Worm (Caenorhabditis elegans) whole organism, late embryonic: Measurements from ENCODE around the gene cyn-7.

Experiments
- C08G9.2 ChIP-seq: sonication (generic microtip); optimal IDR thresholded peaks from 2 replicates; lab custom pipeline; 2016; ENCODE audit warnings: mild to moderate bottlenecking, missing genetic modification characterization, moderate library complexity, missing compliant biosample characterization
- K09A11.1 ChIP-seq: sonication (generic microtip); optimal IDR thresholded peaks from 2 replicates; lab custom pipeline; 2017; ENCODE audit warnings: antibody characterized with exemption, mild to moderate bottlenecking, missing genetic modification characterization, missing compliant biosample characterization; ENCODE audit not compliant: insufficient read depth
- T23F11.4 ChIP-seq: fragments of 200-800 bp; sonication (Bioruptor generic); optimal IDR thresholded peaks from 2 replicates; lab custom pipeline; 2018; ENCODE audit warnings: mild to moderate bottlenecking, missing genetic modification characterization, missing compliant biosample characterization
- Y22D7AL.16 ChIP-seq: sonication (generic microtip); optimal IDR thresholded peaks from 2 replicates; lab custom pipeline; 2016; ENCODE audit warnings: missing genetic modification characterization, missing compliant biosample characterization
- ceh-24 ChIP-seq: sonication (generic microtip); optimal IDR thresholded peaks from 2 replicates; lab custom pipeline; 2016; ENCODE audit warnings: mild to moderate bottlenecking, missing genetic modification characterization, missing compliant biosample characterization
- ceh-30 ChIP-seq: fragments of 150-350 bp; optimal IDR thresholded peaks from 2 replicates; lab custom pipeline; 2014; ENCODE audit warnings: missing biosample characterization, missing genetic modification characterization
- ceh-31 ChIP-seq: sonication (generic microtip); optimal IDR thresholded peaks from 2 replicates; lab custom pipeline; 2016; ENCODE audit warnings: missing genetic modification characterization, missing compliant biosample characterization
- ceh-34 ChIP-seq: sonication (generic microtip); optimal IDR thresholded peaks from 2 replicates; lab custom pipeline; 2016; ENCODE audit warnings: mild to moderate bottlenecking, missing genetic modification characterization, missing compliant biosample characterization
- ceh-45 ChIP-seq: fragments of 200-800 bp; sonication (Bioruptor generic); IDR thresholded peaks from 2 replicates; pipeline ENCODE4 v1.3.6; 2022; ENCODE audit warnings: missing genetic modification reagents, missing genetic modification characterization, missing compliant biosample characterization
- ceh-6 ChIP-seq: fragments of 200-800 bp; sonication (Bioruptor generic); optimal IDR thresholded peaks from 2 replicates; lab custom pipeline; 2018; ENCODE audit warnings: mild to moderate bottlenecking, missing genetic modification characterization, missing compliant biosample characterization
- ceh-9 ChIP-seq: sonication (generic microtip); optimal IDR thresholded peaks from 2 replicates; lab custom pipeline; 2016; ENCODE audit warnings: mild to moderate bottlenecking, missing genetic modification characterization, inconsistent platforms, missing compliant biosample characterization
- dmd-4 ChIP-seq: sonication (generic microtip); optimal IDR thresholded peaks from 2 replicates; lab custom pipeline; 2016; ENCODE audit warnings: borderline replicate concordance, missing genetic modification characterization, missing compliant biosample characterization
- dve-1 ChIP-seq: sonication (generic microtip); optimal IDR thresholded peaks from 2 replicates; lab custom pipeline; 2017; ENCODE audit warnings: antibody characterized with exemption, mild to moderate bottlenecking, missing genetic modification characterization, missing compliant biosample characterization
- elt-2 ChIP-seq: sonication (generic microtip); optimal IDR thresholded peaks from 2 replicates; lab custom pipeline; 2016; ENCODE audit warnings: missing genetic modification reagents, missing genetic modification characterization, missing compliant biosample characterization
- fax-1 ChIP-seq: sonication (generic microtip); optimal IDR thresholded peaks from 2 replicates; lab custom pipeline; 2016; ENCODE audit warnings: missing genotype, missing genetic modification characterization, missing compliant biosample characterization
- fkh-10 ChIP-seq: fragments of 150-350 bp; optimal IDR thresholded peaks from 2 replicates; lab custom pipeline; 2014; ENCODE audit warnings: missing biosample characterization, missing genetic modification reagents, missing genetic modification characterization
- fkh-6 ChIP-seq: sonication (generic microtip); optimal IDR thresholded peaks from 2 replicates; lab custom pipeline; 2016; ENCODE audit warnings: missing genetic modification characterization, missing compliant biosample characterization
- gmeb-2 ChIP-seq: sonication (generic microtip); optimal IDR thresholded peaks from 2 replicates; lab custom pipeline; 2016; ENCODE audit warnings: missing genetic modification characterization, inconsistent platforms, missing compliant biosample characterization
- hlh-15 ChIP-seq: sonication (generic microtip); optimal IDR thresholded peaks from 2 replicates; lab custom pipeline; 2016; ENCODE audit warnings: missing genetic modification characterization, missing compliant biosample characterization
- hlh-30 ChIP-seq: sonication (generic microtip); optimal IDR thresholded peaks from 2 replicates; lab custom pipeline; 2017; ENCODE audit warnings: antibody characterized with exemption, missing genetic modification characterization, missing compliant biosample characterization; ENCODE audit not compliant: insufficient read depth
- lin-11 ChIP-seq: fragments of 200-800 bp; sonication (Bioruptor generic); optimal IDR thresholded peaks from 2 replicates; lab custom pipeline; 2018; ENCODE audit warnings: mild to moderate bottlenecking, missing genetic modification characterization, missing compliant biosample characterization
- madf-2 ChIP-seq: sonication (generic microtip); optimal IDR thresholded peaks from 2 replicates; lab custom pipeline; 2017; ENCODE audit warnings: missing genetic modification characterization, missing compliant biosample characterization
- mec-3 ChIP-seq: sonication (generic microtip); optimal IDR thresholded peaks from 2 replicates; lab custom pipeline; 2016; ENCODE audit warnings: borderline replicate concordance, missing genetic modification characterization, missing compliant biosample characterization
- nfya-1 ChIP-seq: sonication (generic microtip); optimal IDR thresholded peaks from 2 replicates; lab custom pipeline; 2017; ENCODE audit warnings: missing genetic modification characterization, mild to moderate bottlenecking, missing compliant biosample characterization, antibody characterized with exemption, moderate library complexity
- nhr-232 ChIP-seq: sonication (generic microtip); optimal IDR thresholded peaks from 2 replicates; lab custom pipeline; 2016; ENCODE audit warnings: missing genetic modification characterization, missing compliant biosample characterization
- npax-4 ChIP-seq: sonication (generic microtip); optimal IDR thresholded peaks from 2 replicates; lab custom pipeline; 2016; ENCODE audit warnings: missing genetic modification characterization, missing compliant biosample characterization
- odd-2 ChIP-seq: sonication (generic microtip); optimal IDR thresholded peaks from 2 replicates; lab custom pipeline; 2017; ENCODE audit warnings: antibody characterized with exemption, mild to moderate bottlenecking, missing genetic modification characterization, missing compliant biosample characterization
- pag-3 ChIP-seq: sonication (generic microtip); optimal IDR thresholded peaks from 2 replicates; lab custom pipeline; 2016; ENCODE audit warnings: missing compliant biosample characterization, missing genetic modification characterization, borderline replicate concordance
- pat-9 ChIP-seq: fragments of 200-800 bp; sonication (Bioruptor generic); optimal IDR thresholded peaks from 2 replicates; lab custom pipeline; 2018; ENCODE audit warnings: mild to moderate bottlenecking, missing genetic modification characterization, moderate library complexity, missing compliant biosample characterization
- pax-1 ChIP-seq: fragments of 150-350 bp; optimal IDR thresholded peaks from 2 replicates; lab custom pipeline; 2014; ENCODE audit warnings: missing biosample characterization, missing genetic modification characterization
- pha-4 ChIP-seq: fragments of 150-350 bp; optimal IDR thresholded peaks from 2 replicates; lab custom pipeline; 2018; ENCODE audit warnings: missing biosample characterization, missing genetic modification reagents, missing genetic modification characterization
- pqm-1 ChIP-seq: sonication (generic microtip); optimal IDR thresholded peaks from 2 replicates; lab custom pipeline; 2016; ENCODE audit warnings: missing genetic modification characterization, missing compliant biosample characterization
- pros-1 ChIP-seq: fragments of 150-350 bp; optimal IDR thresholded peaks from 2 replicates; lab custom pipeline; 2014; ENCODE audit warnings: missing biosample characterization, missing genetic modification reagents, missing genetic modification characterization
- sdc-2 ChIP-seq: sonication (generic microtip); optimal IDR thresholded peaks from 2 replicates; lab custom pipeline; 2016; ENCODE audit warnings: missing genotype, missing genetic modification characterization, missing compliant biosample characterization
- sox-2 ChIP-seq: fragments of 200-800 bp; sonication (Bioruptor generic); IDR thresholded peaks from 2 replicates; pipeline ENCODE4 v1.3.6; 2022; ENCODE audit warnings: missing genetic modification reagents, missing genetic modification characterization, missing compliant biosample characterization
- sox-4 ChIP-seq: sonication (generic microtip); optimal IDR thresholded peaks from 2 replicates; lab custom pipeline; 2017; ENCODE audit warnings: mild to moderate bottlenecking, missing genetic modification characterization, inconsistent platforms, missing compliant biosample characterization
- syd-9 ChIP-seq: sonication (generic microtip); optimal IDR thresholded peaks from 2 replicates; lab custom pipeline; 2016; ENCODE audit warnings: mild to moderate bottlenecking, missing genetic modification characterization, moderate library complexity, missing compliant biosample characterization
- tbx-2 ChIP-seq: sonication (generic microtip); optimal IDR thresholded peaks from 2 replicates; lab custom pipeline; 2016; ENCODE audit warnings: missing genetic modification characterization, missing compliant biosample characterization
- tbx-7 ChIP-seq: sonication (generic microtip); optimal IDR thresholded peaks from 2 replicates; lab custom pipeline; 2016; ENCODE audit warnings: missing genotype, missing genetic modification characterization, missing compliant biosample characterization
- ttx-3 ChIP-seq: sonication (generic microtip); optimal IDR thresholded peaks from 2 replicates; lab custom pipeline; 2016; ENCODE audit warnings: missing genetic modification reagents, missing genetic modification characterization, missing compliant biosample characterization
- unc-3 ChIP-seq, 2 experiments: fragments of 200-800 bp in 1 of 2; sonication (Bioruptor generic) in 1 of 2; sonication (generic microtip) in 1 of 2; conservative IDR thresholded peaks in 1 of 2; optimal IDR thresholded peaks in 1 of 2; 2 replicates each; pipeline versions ENCODE4 v1.3.6 to Lab custom; 2016 to 2022; ENCODE audit warnings: missing compliant biosample characterization in 2 of 2, missing genetic modification characterization in 2 of 2, missing genetic modification reagents in 1 of 2
- unc-42 ChIP-seq: sonication (generic microtip); optimal IDR thresholded peaks from 2 replicates; lab custom pipeline; 2016; ENCODE audit warnings: missing genotype, missing genetic modification characterization, missing compliant biosample characterization
- unc-55 ChIP-seq: sonication (generic microtip); optimal IDR thresholded peaks from 2 replicates; lab custom pipeline; 2017; ENCODE audit warnings: missing biosample characterization, missing genetic modification reagents, missing genetic modification characterization
- unc-86 ChIP-seq: sonication (generic microtip); optimal IDR thresholded peaks from 2 replicates; lab custom pipeline; 2016; ENCODE audit warnings: missing genetic modification characterization, missing compliant biosample characterization
- ztf-16 ChIP-seq: sonication (generic microtip); optimal IDR thresholded peaks from 2 replicates; lab custom pipeline; 2017; ENCODE audit warnings: missing genetic modification characterization, missing compliant biosample characterization

Gene cyn-7

ce11 chrV:15192377-15192776 lies 5.2 kb upstream of the cyn-7 start, which contains the start of gene plc-2:
Gene plc-2 (plus strand): TSS chrV:15192572.
- TF ChIP-seq Y22D7AL.16 (tag; lab: Kevin White, UChicago) (no peak), unc-55 (GFP tag; lab: Kevin White, UChicago) (no peak), elt-2 (tag; lab: Kevin White, UChicago) (no peak)
- TF ChIP-seq, all 69 proteins: peak for 0

DNA sequence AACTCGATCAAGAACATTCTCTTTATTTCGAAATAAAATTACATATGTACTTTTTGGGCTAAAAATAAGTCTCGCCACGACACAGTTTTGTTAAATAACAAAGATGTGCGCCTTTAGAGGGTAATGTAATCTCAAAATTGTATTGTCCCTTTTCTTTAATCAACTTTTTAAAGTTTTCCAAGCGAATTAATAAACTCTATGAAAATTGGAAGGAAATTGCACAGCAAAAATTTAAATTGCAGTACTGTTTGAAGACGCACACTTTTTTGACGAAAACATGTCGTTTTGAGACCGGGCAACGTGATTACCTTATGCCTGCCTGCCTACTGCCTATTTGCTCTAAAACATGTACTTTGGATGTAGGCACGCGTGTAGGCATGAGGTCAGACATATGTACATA lies 4.8 kb upstream of the cyn-7 start:
- no peak for TF ChIP-seq sdc-2 (tag; lab: Kevin White, UChicago)
- no peak for TF ChIP-seq unc-42 (tag; lab: Kevin White, UChicago)
- TF ChIP-seq pros-1 (tag; lab: Kevin White, UChicago), result no peak
- no peak for TF ChIP-seq unc-86 (tag; lab: Kevin White, UChicago)
- TF ChIP-seq odd-2 (tag; lab: Kevin White, UChicago), result no peak
- TF ChIP-seq fkh-10 (GFP tag; lab: Kevin White, UChicago), result no peak
- no peak for TF ChIP-seq lin-11 (tag; lab: Kevin White, UChicago)
- TF ChIP-seq pax-1 (tag; lab: Kevin White, UChicago), result no peak
- TF ChIP-seq tbx-2 (tag; lab: Kevin White, UChicago), result no peak
- TF ChIP-seq ceh-9, result no peak
- TF ChIP-seq, all 69 proteins: peak for 0

DNA sequence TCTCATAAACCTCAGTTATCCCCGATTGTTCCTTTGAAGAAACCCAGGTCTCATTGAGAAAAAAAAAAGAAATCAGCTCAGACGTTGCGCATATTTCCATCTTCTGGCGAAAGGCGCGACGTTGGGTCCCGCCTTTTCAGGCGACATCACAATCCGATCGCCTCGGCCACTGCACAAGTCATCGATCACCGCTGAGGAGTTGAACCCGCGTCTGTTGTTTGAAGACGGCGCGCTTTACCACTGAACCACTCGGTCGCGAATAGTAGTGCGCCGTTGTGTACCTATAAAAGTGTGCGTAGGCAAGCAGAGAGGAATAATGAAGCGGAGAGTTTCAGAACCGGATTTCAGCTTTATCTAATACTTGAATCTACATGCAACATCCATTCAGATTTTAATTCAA lies 3.7 kb upstream of the cyn-7 start, which contains the start of gene Y75B12B.11:
Gene Y75B12B.11 (plus strand): TSS at position 394 of the 400 bp plus-strand sequence.
- TF ChIP-seq ttx-3 (tag; lab: Kevin White, UChicago) (peak; percentile 87), ceh-34 (tag; lab: Kevin White, UChicago) (peak; percentile 88), nfya-1 (peak; percentile 70), dve-1 (tag; lab: Kevin White, UChicago) (peak; percentile 87), unc-86 (tag; lab: Kevin White, UChicago) (peak; percentile 79), dmd-4 (tag; lab: Kevin White, UChicago) (peak; percentile 86), ceh-45 (peak; percentile 81), pha-4 (no peak), npax-4 (tag; lab: Kevin White, UChicago) (peak; percentile 74), unc-55 (GFP tag; lab: Kevin White, UChicago) (peak; percentile 8), ceh-9 (peak; percentile 68), syd-9 (peak; percentile 91), mec-3 (tag; lab: Kevin White, UChicago) (peak; percentile 26), madf-2 (tag; lab: Kevin White, UChicago) (peak; percentile 85), pqm-1 (peak; percentile 84), K09A11.1 (tag; lab: Kevin White, UChicago) (peak; percentile 77), unc-42 (tag; lab: Kevin White, UChicago) (no peak), lin-11 (tag; lab: Kevin White, UChicago) (peak; percentile 81), nhr-232 (peak; percentile 84), ztf-16 (tag; lab: Kevin White, UChicago) (peak; percentile 84), fkh-6 (tag; lab: Kevin White, UChicago) (peak; percentile 86), fax-1 (tag; lab: Kevin White, UChicago) (peak; percentile 82), tbx-7 (tag; lab: Kevin White, UChicago) (peak; percentile 59), ceh-31 (tag; lab: Kevin White, UChicago) (peak; percentile 75), ceh-24 (tag; lab: Kevin White, UChicago) (peak; percentile 84), unc-3 (GFP tag; conservative IDR thresholded peaks at IDR 0.05; lab: Robert Waterston, UW) (peak; percentile 54; the same call in 1 of the 2 replicates), unc-3 (tag; optimal IDR thresholded peaks at IDR 0.05; lab: Kevin White, UChicago) (peak; percentile 71), pros-1 (tag; lab: Kevin White, UChicago) (peak; percentile 47), gmeb-2 (peak; percentile 80), sdc-2 (tag; lab: Kevin White, UChicago) (peak; percentile 84), pag-3 (tag; lab: Kevin White, UChicago) (no peak), sox-2 (GFP tag; lab: Robert Waterston, UW) (peak; percentile 62; the same call in 1 of the 2 replicates), hlh-15 (tag; lab: Kevin White, UChicago) (peak; percentile 80), pax-1 (tag; lab: Kevin White, UChicago) (no peak), Y22D7AL.16 (tag; lab: Kevin White, UChicago) (peak; percentile 77), sox-4 (tag; lab: Kevin White, UChicago) (peak; percentile 87), ceh-6 (GFP tag; lab: Kevin White, UChicago) (peak; percentile 87), pat-9 (tag; lab: Kevin White, UChicago) (peak; percentile 88), ceh-30 (tag; lab: Kevin White, UChicago) (peak; percentile 82), hlh-30 (tag; lab: Kevin White, UChicago) (peak; percentile 67), odd-2 (tag; lab: Kevin White, UChicago) (no peak), C08G9.2 (tag; lab: Kevin White, UChicago) (peak; percentile 82), T23F11.4 (peak; percentile 89)
